Worm (Caenorhabditis elegans) whole organism, L1 larva: ENCODE data around the gene ddx-23.

ENCODE experiments used
- C04F5.9 ChIP-seq: sonication (generic microtip); optimal IDR thresholded peaks from 2 replicates; lab custom pipeline; 2016; ENCODE audit warnings: missing genetic modification characterization, missing compliant biosample characterization
- C16A3.4 ChIP-seq: fragments of 150-350 bp; optimal IDR thresholded peaks from 2 replicates; lab custom pipeline; 2014; ENCODE audit warnings: missing biosample characterization, missing genetic modification characterization
- aly-2 ChIP-seq: fragments of 150-350 bp; optimal IDR thresholded peaks from 2 replicates; lab custom pipeline; 2014; ENCODE audit warnings: missing biosample characterization, missing genetic modification characterization
- ama-1 ChIP-seq: fragments of 150-350 bp; optimal IDR thresholded peaks from 2 replicates; lab custom pipeline; 2014
- blmp-1 ChIP-seq: fragments of 150-350 bp; optimal IDR thresholded peaks from 2 replicates; lab custom pipeline; 2014; ENCODE audit warnings: missing biosample characterization, missing genetic modification characterization
- ceh-82 ChIP-seq, 3 experiments: fragments of 150-350 bp in 1 of 3; sonication (generic microtip) in 2 of 3; optimal IDR thresholded peaks; 2 replicates each; lab custom pipeline; 2014 to 2017; ENCODE audit warnings: missing biosample characterization in 3 of 3, missing genetic modification characterization in 3 of 3
- dpl-1 ChIP-seq, 3 experiments: fragments of 150-350 bp in 2 of 3; sonication (generic microtip) in 1 of 3; optimal IDR thresholded peaks; 2 replicates each; lab custom pipeline; 2014 to 2017; ENCODE audit warnings: missing biosample characterization in 3 of 3, missing genetic modification characterization in 3 of 3, missing genetic modification reagents in 3 of 3
- dsc-1 ChIP-seq: sonication (generic microtip); optimal IDR thresholded peaks from 2 replicates; lab custom pipeline; 2016; ENCODE audit warnings: mild to moderate bottlenecking, missing genetic modification characterization, missing compliant biosample characterization
- efl-1 ChIP-seq, 4 experiments: fragments of 150-350 bp; optimal IDR thresholded peaks in 3 of 4; peaks in 1 of 4; 1 replicate in 1 of 4; 2 replicates in 3 of 4; lab custom pipeline; 2014; ENCODE audit warnings: missing biosample characterization in 2 of 4, missing genetic modification characterization in 2 of 4, missing genetic modification reagents in 2 of 4
- elt-2 ChIP-seq: sonication (generic microtip); optimal IDR thresholded peaks from 2 replicates; lab custom pipeline; 2016; ENCODE audit warnings: missing genetic modification characterization, mild to moderate bottlenecking, inconsistent platforms, missing compliant biosample characterization, missing genetic modification reagents
- elt-3 ChIP-seq, 6 experiments: fragments of 150-350 bp in 1 of 6; sonication (generic microtip); optimal IDR thresholded peaks; 2 replicates each; lab custom pipeline; 2017 to 2018; ENCODE audit warnings: missing biosample characterization in 6 of 6, missing genetic modification characterization in 6 of 6, inconsistent platforms in 1 of 6
- fos-1 ChIP-seq: fragments of 150-350 bp; optimal IDR thresholded peaks from 2 replicates; lab custom pipeline; 2014; ENCODE audit warnings: missing biosample characterization, missing genetic modification characterization
- grh-1 ChIP-seq: fragments of 200-800 bp; sonication (Bioruptor generic); IDR thresholded peaks from 2 replicates; pipeline ENCODE4 v1.3.6; 2022; ENCODE audit warnings: missing genetic modification reagents, missing genetic modification characterization, missing compliant biosample characterization
- hlh-4 ChIP-seq: sonication (generic microtip); optimal IDR thresholded peaks from 2 replicates; lab custom pipeline; 2016; ENCODE audit warnings: mild to moderate bottlenecking, missing genetic modification characterization, missing compliant biosample characterization
- irx-1 ChIP-seq: sonication (generic microtip); optimal IDR thresholded peaks from 2 replicates; lab custom pipeline; 2016; ENCODE audit warnings: missing genetic modification characterization, missing compliant biosample characterization
- jun-1 ChIP-seq: fragments of 150-350 bp; optimal IDR thresholded peaks from 2 replicates; lab custom pipeline; 2014; ENCODE audit warnings: missing biosample characterization, missing genetic modification reagents, missing genetic modification characterization
- lin-13 ChIP-seq: fragments of 150-350 bp; optimal IDR thresholded peaks from 2 replicates; lab custom pipeline; 2014; ENCODE audit warnings: missing biosample characterization, missing genetic modification reagents, missing genetic modification characterization
- lin-35 ChIP-seq, 2 experiments: fragments of 150-350 bp; optimal IDR thresholded peaks; 2 replicates each; lab custom pipeline; 2014; ENCODE audit warnings: missing biosample characterization in 2 of 2, missing genetic modification characterization in 2 of 2, missing genetic modification reagents in 2 of 2
- lir-3 ChIP-seq: sonication (generic microtip); optimal IDR thresholded peaks from 2 replicates; lab custom pipeline; 2016; ENCODE audit warnings: mild to moderate bottlenecking, missing genetic modification characterization, moderate library complexity, missing compliant biosample characterization; ENCODE audit not compliant: poor library complexity
- lsy-2 ChIP-seq, 2 experiments: fragments of 150-350 bp; optimal IDR thresholded peaks; 2 replicates each; lab custom pipeline; 2014; ENCODE audit warnings: missing biosample characterization in 2 of 2, missing genetic modification characterization in 2 of 2
- mdl-1 ChIP-seq, 2 experiments: fragments of 150-350 bp; optimal IDR thresholded peaks; 2 replicates each; lab custom pipeline; 2014 to 2017; ENCODE audit warnings: missing biosample characterization in 2 of 2, missing genetic modification characterization in 2 of 2, inconsistent platforms in 1 of 2
- mep-1 ChIP-seq: fragments of 150-350 bp; optimal IDR thresholded peaks from 2 replicates; lab custom pipeline; 2014; ENCODE audit warnings: missing biosample characterization, missing genetic modification characterization
- nhr-11 ChIP-seq: fragments of 150-350 bp; optimal IDR thresholded peaks from 2 replicates; lab custom pipeline; 2014; ENCODE audit warnings: missing biosample characterization, missing genetic modification characterization
- nhr-12 ChIP-seq: sonication (generic microtip); optimal IDR thresholded peaks from 2 replicates; lab custom pipeline; 2017; ENCODE audit warnings: missing biosample characterization, missing genetic modification characterization
- nhr-28 ChIP-seq: fragments of 150-350 bp; optimal IDR thresholded peaks from 2 replicates; lab custom pipeline; 2014; ENCODE audit warnings: missing biosample characterization, missing genetic modification characterization
- nhr-47 ChIP-seq: sonication (generic microtip); optimal IDR thresholded peaks from 2 replicates; lab custom pipeline; 2016; ENCODE audit warnings: mild to moderate bottlenecking, missing genetic modification characterization, moderate library complexity, missing compliant biosample characterization
- nhr-71 ChIP-seq: sonication (generic microtip); optimal IDR thresholded peaks from 2 replicates; lab custom pipeline; 2016; ENCODE audit warnings: mild to moderate bottlenecking, missing genetic modification characterization, moderate library complexity, missing compliant biosample characterization
- nhr-90 ChIP-seq: sonication (generic microtip); optimal IDR thresholded peaks from 2 replicates; lab custom pipeline; 2016; ENCODE audit warnings: mild to moderate bottlenecking, missing genetic modification characterization, missing compliant biosample characterization; ENCODE audit not compliant: poor library complexity
- pag-3 ChIP-seq: sonication (generic microtip); optimal IDR thresholded peaks from 2 replicates; lab custom pipeline; 2017; ENCODE audit warnings: missing genetic modification characterization, mild to moderate bottlenecking, missing compliant biosample characterization, antibody characterized with exemption, borderline replicate concordance; ENCODE audit not compliant: insufficient read depth
- pax-3 ChIP-seq: fragments of 200-800 bp; sonication (Bioruptor generic); optimal IDR thresholded peaks from 2 replicates; lab custom pipeline; 2018; ENCODE audit warnings: mild to moderate bottlenecking, missing genetic modification characterization, moderate library complexity, missing compliant biosample characterization
- pqm-1 ChIP-seq: sonication (generic microtip); optimal IDR thresholded peaks from 3 replicates; lab custom pipeline; 2017; ENCODE audit warnings: missing biosample characterization, missing genetic modification characterization
- skn-1 ChIP-seq: fragments of 150-350 bp; optimal IDR thresholded peaks from 2 replicates; lab custom pipeline; 2014; ENCODE audit warnings: missing biosample characterization, missing genetic modification characterization
- snpc-4 ChIP-seq: fragments of 150-350 bp; optimal IDR thresholded peaks from 2 replicates; lab custom pipeline; 2014; ENCODE audit warnings: missing biosample characterization, missing genetic modification characterization
- snu-23 ChIP-seq: sonication (generic microtip); optimal IDR thresholded peaks from 2 replicates; lab custom pipeline; 2016; ENCODE audit warnings: missing genetic modification characterization, missing compliant biosample characterization
- sptf-1 ChIP-seq: fragments of 150-350 bp; optimal IDR thresholded peaks from 2 replicates; lab custom pipeline; 2014; ENCODE audit warnings: missing biosample characterization, missing genetic modification characterization
- sup-37 ChIP-seq: fragments of 200-800 bp; sonication (Bioruptor generic); optimal IDR thresholded peaks from 2 replicates; lab custom pipeline; 2018; ENCODE audit warnings: mild to moderate bottlenecking, missing genetic modification characterization, missing compliant biosample characterization
- tlp-1 ChIP-seq: fragments of 150-350 bp; optimal IDR thresholded peaks from 2 replicates; lab custom pipeline; 2014; ENCODE audit warnings: missing biosample characterization, missing genetic modification characterization
- unc-86 ChIP-seq: sonication (generic microtip); optimal IDR thresholded peaks from 2 replicates; lab custom pipeline; 2016; ENCODE audit warnings: missing genetic modification characterization, missing compliant biosample characterization
- vab-15 ChIP-seq: sonication (generic microtip); optimal IDR thresholded peaks from 2 replicates; lab custom pipeline; 2017; ENCODE audit warnings: missing genotype, mild to moderate bottlenecking, missing genetic modification characterization, missing compliant biosample characterization
- xbp-1 ChIP-seq: sonication (generic microtip); optimal IDR thresholded peaks from 2 replicates; lab custom pipeline; 2016; ENCODE audit warnings: missing genetic modification characterization, missing compliant biosample characterization
- ztf-4 ChIP-seq: fragments of 150-350 bp; optimal IDR thresholded peaks from 2 replicates; lab custom pipeline; 2014; ENCODE audit warnings: missing biosample characterization, missing genetic modification characterization

The ddx-23 gene

ce11 chrIII:5868401-5868800 is 15.3 kb upstream of the ddx-23 start, which contains the start of gene eng-1:
Gene eng-1 (minus strand): TSS chrIII:5868501.
- no peak for TF ChIP-seq ceh-82 (tag; optimal IDR thresholded peaks at IDR 0.05; lab: Kevin White, UChicago)
- no peak for TF ChIP-seq lin-13 (GFP tag; lab: Kevin White, UChicago)

- TF ChIP-seq dpl-1 (GFP tag; optimal IDR thresholded peaks at IDR 0.05; lab: Kevin White, UChicago) (peak in 1 of 3 experiments; percentile 59), dsc-1 (tag; lab: Kevin White, UChicago) (no peak), lsy-2 (tag; optimal IDR thresholded peaks at IDR 0.05; lab: Kevin White, UChicago) (peak in 1 of 2 experiments; percentile 2), mep-1 (peak; percentile 16), efl-1 (optimal IDR thresholded peaks at IDR 0.05; lab: Kevin White, UChicago) (peak; percentile 13 to 19), efl-1 (GFP tag; optimal IDR thresholded peaks at IDR 0.05 in 1 of 2; lab: Kevin White, UChicago) (peak in 1 of 2 experiments; percentile 51)
Observed at ce11 chrIII:5864270-5864669, 11.2 kb upstream of the ddx-23 start, which contains the start of gene rabn-5. Gene rabn-5 (plus strand): TSS chrIII:5864553.

- no peak for TF ChIP-seq ceh-82 (tag; optimal IDR thresholded peaks at IDR 0.05; lab: Kevin White, UChicago)
- TF ChIP-seq tlp-1 = peak; percentile 25
- TF ChIP-seq sup-37 = no peak
- no peak for TF ChIP-seq jun-1 (tag; lab: Kevin White, UChicago)
- peak; percentile 36 for TF ChIP-seq pqm-1 (tag; lab: Kevin White, UChicago)
- TF ChIP-seq blmp-1 (tag; lab: Kevin White, UChicago) = peak; percentile 62
- no peak for TF ChIP-seq pag-3
- TF ChIP-seq elt-2 (tag; lab: Kevin White, UChicago) = peak; percentile 78
- TF ChIP-seq ama-1 (lab: Kevin White, UChicago) = no peak
- no peak for TF ChIP-seq snu-23 (GFP tag; lab: Kevin White, UChicago)
- TF ChIP-seq lin-35 (GFP tag; optimal IDR thresholded peaks at IDR 0.05; lab: Kevin White, UChicago) = peak in 1 of 2 experiments; percentile 25
- TF ChIP-seq nhr-11 = no peak
- no peak for TF ChIP-seq nhr-47 (tag; lab: Kevin White, UChicago)
- no peak for TF ChIP-seq C16A3.4
- no peak for TF ChIP-seq xbp-1 (tag; lab: Kevin White, UChicago)
- TF ChIP-seq, all 84 proteins: peak for 5
Observed at ce11 chrIII:5863774-5864173, 10.7 kb upstream of the ddx-23 start, which contains the start of gene dnpp-1. Gene dnpp-1 (minus strand): TSS chrIII:5863803.

DNA sequence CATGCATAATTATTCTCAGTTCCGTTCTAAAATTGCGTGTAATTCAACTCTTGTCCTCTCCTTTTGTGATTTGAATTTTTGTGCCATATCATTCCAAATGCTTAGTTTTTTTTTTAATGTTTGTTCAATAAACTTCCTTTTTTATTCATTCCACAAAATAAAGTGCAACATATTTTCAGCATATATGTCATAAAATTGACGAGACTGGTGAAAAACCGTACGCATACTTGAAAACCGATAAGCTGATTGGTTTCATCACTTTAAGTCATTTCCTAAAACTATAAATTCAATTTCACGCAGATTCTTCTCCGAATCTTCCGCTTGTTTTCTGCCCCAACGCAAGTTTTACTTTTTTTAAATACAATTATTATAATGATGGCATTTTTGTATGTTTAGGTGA is 5.9 kb upstream of the ddx-23 start, which contains the start of gene dpf-4:
TSS of gene dpf-4 (plus strand) at position 301 of the 400 bp plus-strand sequence.
- TF ChIP-seq efl-1 (optimal IDR thresholded peaks at IDR 0.05; lab: Kevin White, UChicago) (no peak), efl-1 (GFP tag; optimal IDR thresholded peaks at IDR 0.05 in 1 of 2; lab: Kevin White, UChicago) (peak in 1 of 2 experiments; percentile 75), sptf-1 (tag; lab: Kevin White, UChicago) (no peak)

- TF ChIP-seq C04F5.9 (tag; lab: Kevin White, UChicago) = peak; percentile 26
- no peak for TF ChIP-seq pqm-1 (tag; lab: Kevin White, UChicago)
- no peak for TF ChIP-seq vab-15 (tag; lab: Kevin White, UChicago)
- TF ChIP-seq irx-1 (tag; lab: Kevin White, UChicago) = peak; percentile 30
- TF ChIP-seq snpc-4 (tag; lab: Kevin White, UChicago) = peak; percentile 51
- peak; percentile 62 for TF ChIP-seq fos-1 (tag; lab: Kevin White, UChicago)
- TF ChIP-seq dpl-1 (GFP tag; optimal IDR thresholded peaks at IDR 0.05; lab: Kevin White, UChicago) = peak; percentile 95 to 98 (median 96)
- peak; percentile 88 for TF ChIP-seq C16A3.4
- TF ChIP-seq mdl-1 (tag; optimal IDR thresholded peaks at IDR 0.05; lab: Kevin White, UChicago) = peak in 1 of 2 experiments; percentile 83
- no peak for TF ChIP-seq nhr-28 (tag; lab: Kevin White, UChicago)
- peak; percentile 65 for TF ChIP-seq nhr-90 (tag; lab: Kevin White, UChicago)
- no peak for TF ChIP-seq hlh-4 (tag; lab: Kevin White, UChicago)
- TF ChIP-seq nhr-71 = peak; percentile 87
- TF ChIP-seq nhr-11 = peak; percentile 8
- TF ChIP-seq nhr-12 (tag; lab: Kevin White, UChicago) = no peak
- peak; percentile 87 for TF ChIP-seq blmp-1 (tag; lab: Kevin White, UChicago)
- no peak for TF ChIP-seq tlp-1
- peak; percentile 56 for TF ChIP-seq grh-1 (GFP tag; lab: Robert Waterston, UW)
- TF ChIP-seq aly-2 (tag; lab: Kevin White, UChicago) = peak; percentile 15
- peak; percentile 84 for TF ChIP-seq skn-1
- no peak for TF ChIP-seq pax-3 (tag; lab: Kevin White, UChicago)
- TF ChIP-seq unc-86 = peak; percentile 69
- TF ChIP-seq elt-3 (tag; optimal IDR thresholded peaks at IDR 0.05; lab: Kevin White, UChicago) = peak in 3 of 6 experiments; percentile 24 to 92 (median 60)
- TF ChIP-seq ama-1 (lab: Kevin White, UChicago) = peak; percentile 49
- peak; percentile 61 for TF ChIP-seq ztf-4 (tag; lab: Kevin White, UChicago)
- TF ChIP-seq lir-3 (tag; lab: Kevin White, UChicago) = peak; percentile 42
- TF ChIP-seq nhr-47 (tag; lab: Kevin White, UChicago) = peak; percentile 81
- TF ChIP-seq dsc-1 (tag; lab: Kevin White, UChicago) = peak; percentile 59
- TF ChIP-seq lsy-2 (tag; optimal IDR thresholded peaks at IDR 0.05; lab: Kevin White, UChicago) = peak; percentile 86 to 95
Observed at ce11 chrIII:5855637-5856179, 2.6 kb upstream of the ddx-23 start, which contains the start of the genes cct-6 and alh-9. Gene cct-6 (minus strand): TSS chrIII:5855687. Gene alh-9 (plus strand): TSS chrIII:5856018.
